Worm (Caenorhabditis elegans) whole organism, L4 larva: Measurements from ENCODE around the gene F11A10.6.

Source experiments
- F37D6.2 ChIP-seq: sonication (generic microtip); optimal IDR thresholded peaks from 2 replicates; lab custom pipeline; 2016; ENCODE audit warnings: mild to moderate bottlenecking, missing genetic modification characterization, missing compliant biosample characterization
- R02D3.7 ChIP-seq: fragments of 150-350 bp; sonication (generic microtip); optimal IDR thresholded peaks from 3 replicates; lab custom pipeline; 2014; ENCODE audit warnings: missing biosample characterization, missing genetic modification characterization
- T20F7.1 ChIP-seq: fragments of 200-800 bp; sonication (Bioruptor generic); optimal IDR thresholded peaks from 2 replicates; lab custom pipeline; 2018; ENCODE audit warnings: mild to moderate bottlenecking, missing genetic modification characterization, missing compliant biosample characterization
- ZK337.2 ChIP-seq: fragments of 200-800 bp; sonication (Bioruptor generic); IDR thresholded peaks from 2 replicates; pipeline ENCODE4 v1.3.6; 2022; ENCODE audit warnings: missing genetic modification reagents, missing genetic modification characterization, missing compliant biosample characterization
- ZK546.5 ChIP-seq, 2 experiments: sonication (generic microtip); optimal IDR thresholded peaks; 2 replicates each; lab custom pipeline; 2017; ENCODE audit warnings: missing biosample characterization in 2 of 2, missing genetic modification characterization in 2 of 2
- aly-2 ChIP-seq: sonication (generic microtip); optimal IDR thresholded peaks from 2 replicates; lab custom pipeline; 2018; ENCODE audit warnings: missing biosample characterization, missing genetic modification characterization
- ama-1 ChIP-seq: fragments of 150-350 bp; optimal IDR thresholded peaks from 2 replicates; lab custom pipeline; 2014; ENCODE audit warnings: inconsistent platforms, mixed read lengths
- arid-1 ChIP-seq: fragments of 200-800 bp; sonication (Bioruptor generic); conservative IDR thresholded peaks from 2 replicates; pipeline ENCODE4 v1.3.6; 2022; ENCODE audit warnings: missing genetic modification reagents, missing genetic modification characterization, missing compliant biosample characterization
- ceh-28 ChIP-seq: fragments of 150-350 bp; optimal IDR thresholded peaks from 2 replicates; lab custom pipeline; 2014; ENCODE audit warnings: missing biosample characterization, missing genetic modification reagents, missing genetic modification characterization
- ceh-82 ChIP-seq: sonication (generic microtip); optimal IDR thresholded peaks from 2 replicates; lab custom pipeline; 2017; ENCODE audit warnings: missing biosample characterization, missing genetic modification characterization
- daf-16 ChIP-seq, 3 experiments: sonication (generic microtip); optimal IDR thresholded peaks; 2 replicates each; lab custom pipeline; 2016 to 2017; ENCODE audit warnings: missing genetic modification characterization in 3 of 3, missing genetic modification reagents in 3 of 3, mild to moderate bottlenecking in 2 of 3, missing compliant biosample characterization in 2 of 3, missing biosample characterization in 1 of 3, moderate library complexity in 1 of 3
- dmd-6 ChIP-seq: fragments of 200-800 bp; sonication (Bioruptor generic); IDR thresholded peaks from 2 replicates; pipeline ENCODE4 v1.3.6; 2022; ENCODE audit warnings: missing genetic modification reagents, missing genetic modification characterization, missing compliant biosample characterization
- egl-43 ChIP-seq: fragments of 200-800 bp; sonication (Bioruptor generic); IDR thresholded peaks from 2 replicates; pipeline ENCODE4 v1.3.6; 2022; ENCODE audit warnings: missing genetic modification reagents, missing genetic modification characterization, missing compliant biosample characterization
- hmg-1.1 ChIP-seq: fragments of 200-800 bp; sonication (Bioruptor generic); IDR thresholded peaks from 2 replicates; pipeline ENCODE4 v1.3.6; 2022; ENCODE audit warnings: missing genetic modification reagents, missing genetic modification characterization, missing compliant biosample characterization
- lin-29 ChIP-seq: fragments of 200-800 bp; sonication (Bioruptor generic); IDR thresholded peaks from 2 replicates; pipeline ENCODE4 v1.3.6; 2022; ENCODE audit warnings: missing genetic modification reagents, missing genetic modification characterization, missing compliant biosample characterization
- lin-38 ChIP-seq: fragments of 200-800 bp; sonication (Bioruptor generic); IDR thresholded peaks from 2 replicates; pipeline ENCODE4 v1.3.6; 2022; ENCODE audit warnings: missing genetic modification reagents, missing genetic modification characterization, missing compliant biosample characterization
- lir-3 ChIP-seq: sonication (generic microtip); optimal IDR thresholded peaks from 2 replicates; lab custom pipeline; 2016; ENCODE audit warnings: mild to moderate bottlenecking, missing genetic modification characterization, missing compliant biosample characterization
- lsy-2 ChIP-seq, 2 experiments: fragments of 150-350 bp in 1 of 2; sonication (generic microtip) in 1 of 2; optimal IDR thresholded peaks; 2 replicates each; lab custom pipeline; 2014 to 2017; ENCODE audit warnings: missing biosample characterization in 2 of 2, missing genetic modification characterization in 2 of 2
- madf-5 ChIP-seq, 2 experiments: fragments of 200-800 bp; sonication (Bioruptor generic); IDR thresholded peaks; 2 replicates each; pipeline ENCODE4 v1.3.6; 2022; ENCODE audit warnings: missing compliant biosample characterization in 2 of 2, missing genetic modification characterization in 2 of 2
- madf-9 ChIP-seq: fragments of 200-800 bp; sonication (Bioruptor generic); conservative IDR thresholded peaks from 2 replicates; pipeline ENCODE4 v1.3.6; 2022; ENCODE audit warnings: missing genetic modification reagents, missing genetic modification characterization, missing compliant biosample characterization
- mdl-1 ChIP-seq, 2 experiments: fragments of 150-350 bp in 1 of 2; sonication (generic microtip) in 1 of 2; optimal IDR thresholded peaks; 2 replicates each; lab custom pipeline; 2014 to 2017; ENCODE audit warnings: missing biosample characterization in 2 of 2, missing genetic modification characterization in 2 of 2
- mes-2 ChIP-seq: sonication (generic microtip); optimal IDR thresholded peaks from 2 replicates; lab custom pipeline; 2016; ENCODE audit warnings: missing genotype, mild to moderate bottlenecking, missing genetic modification characterization, missing compliant biosample characterization; ENCODE audit not compliant: poor library complexity, severe bottlenecking
- mxl-2 ChIP-seq: fragments of 200-800 bp; sonication (Bioruptor generic); conservative IDR thresholded peaks from 2 replicates; pipeline ENCODE4 v1.3.6; 2022; ENCODE audit warnings: missing genetic modification reagents, missing genetic modification characterization, missing compliant biosample characterization
- nhr-237 ChIP-seq: sonication (generic microtip); optimal IDR thresholded peaks from 2 replicates; lab custom pipeline; 2017; ENCODE audit warnings: missing biosample characterization, missing genetic modification characterization
- nhr-28 ChIP-seq: fragments of 150-350 bp; optimal IDR thresholded peaks from 2 replicates; lab custom pipeline; 2014; ENCODE audit warnings: missing biosample characterization, missing genetic modification characterization
- nhr-41 ChIP-seq: fragments of 200-800 bp; sonication (Bioruptor generic); IDR thresholded peaks from 2 replicates; pipeline ENCODE4 v1.3.6; 2022; ENCODE audit warnings: missing genetic modification reagents, missing genetic modification characterization, missing compliant biosample characterization
- nhr-6 ChIP-seq: fragments of 150-350 bp; optimal IDR thresholded peaks from 2 replicates; lab custom pipeline; 2014; ENCODE audit warnings: missing biosample characterization, missing genetic modification characterization
- nhr-77 ChIP-seq: fragments of 150-350 bp; optimal IDR thresholded peaks from 2 replicates; lab custom pipeline; 2014; ENCODE audit warnings: missing biosample characterization, missing genetic modification characterization
- pha-4 ChIP-seq, 2 experiments: fragments of 150-350 bp in 1 of 2; fragments of 200-800 bp in 1 of 2; sonication (Bioruptor generic) in 1 of 2; IDR thresholded peaks in 1 of 2; optimal IDR thresholded peaks in 1 of 2; 2 replicates each; pipeline versions ENCODE4 v1.3.6 to Lab custom; 2014 to 2022; ENCODE audit warnings: missing genetic modification characterization in 2 of 2, missing genetic modification reagents in 2 of 2, missing biosample characterization in 1 of 2, missing compliant biosample characterization in 1 of 2
- pqm-1 ChIP-seq: sonication (generic microtip); optimal IDR thresholded peaks from 2 replicates; lab custom pipeline; 2017; ENCODE audit warnings: missing biosample characterization, missing genetic modification characterization
- sdz-12 ChIP-seq: fragments of 200-800 bp; sonication (Bioruptor generic); optimal IDR thresholded peaks from 2 replicates; lab custom pipeline; 2018; ENCODE audit warnings: mild to moderate bottlenecking, missing genetic modification characterization, missing compliant biosample characterization
- set-16 ChIP-seq: fragments of 200-800 bp; sonication (Bioruptor generic); IDR thresholded peaks from 2 replicates; pipeline ENCODE4 v1.3.6; 2022; ENCODE audit warnings: missing genetic modification reagents, missing genetic modification characterization, missing compliant biosample characterization
- snpc-1.2 ChIP-seq: fragments of 200-800 bp; sonication (Bioruptor generic); IDR thresholded peaks from 2 replicates; pipeline ENCODE4 v1.3.6; 2022; ENCODE audit warnings: missing genetic modification reagents, missing genetic modification characterization, missing compliant biosample characterization
- tra-1 ChIP-seq: fragments of 200-800 bp; sonication (Bioruptor generic); IDR thresholded peaks from 2 replicates; pipeline ENCODE4 v1.3.6; 2022; ENCODE audit warnings: missing genetic modification reagents, missing genetic modification characterization, missing compliant biosample characterization
- unc-130 ChIP-seq: sonication (generic microtip); optimal IDR thresholded peaks from 2 replicates; lab custom pipeline; 2016; ENCODE audit warnings: missing genetic modification reagents, missing genetic modification characterization, missing compliant biosample characterization
- unc-39 ChIP-seq: sonication (generic microtip); optimal IDR thresholded peaks from 2 replicates; lab custom pipeline; 2017; ENCODE audit warnings: missing biosample characterization, missing genetic modification characterization
- ztf-7 ChIP-seq: fragments of 150-350 bp; optimal IDR thresholded peaks from 2 replicates; lab custom pipeline; 2014; ENCODE audit warnings: missing biosample characterization, missing genetic modification characterization

The F11A10.6 gene

DNA sequence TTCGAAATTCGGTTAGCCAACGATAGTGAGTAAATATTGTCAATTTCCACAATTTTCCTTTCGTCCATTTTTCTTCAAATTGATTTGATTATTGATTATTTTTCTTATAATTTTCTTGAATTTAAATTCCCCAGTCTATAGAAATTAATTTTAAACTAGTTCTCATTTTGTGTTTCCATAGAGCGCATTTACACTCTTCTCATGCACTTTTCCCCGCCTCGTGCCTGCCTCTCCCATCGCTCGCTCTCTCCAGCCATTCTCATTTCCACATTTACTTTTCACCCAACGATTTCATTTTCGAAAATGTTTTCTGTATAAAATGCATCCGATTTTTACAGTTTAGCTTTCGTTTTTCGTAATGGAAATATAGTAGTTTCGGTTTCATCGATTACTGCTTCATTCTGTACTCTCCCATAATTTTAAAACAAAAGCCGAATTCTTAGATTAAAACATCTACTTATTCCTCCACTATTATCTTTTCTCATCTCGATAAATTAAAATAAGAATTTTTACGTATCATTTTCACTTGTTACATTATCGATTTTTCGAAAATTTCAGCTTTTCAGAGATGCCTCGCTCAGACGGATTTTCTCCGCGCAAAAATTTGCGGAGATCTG lies 10.4 kb downstream of the F11A10.6 start, which contains the start of gene lex-1 (continued):
- TF ChIP-seq ZK337.2 (no peak), nhr-77 (no peak), pha-4 (GFP tag; IDR thresholded peaks at IDR 0.05; lab: Robert Waterston, UW) (no peak), pha-4 (tag; optimal IDR thresholded peaks at IDR 0.05; lab: Kevin White, UChicago) (no peak), F37D6.2 (tag; lab: Kevin White, UChicago) (no peak), nhr-28 (tag; lab: Kevin White, UChicago) (peak; percentile 19), nhr-6 (tag; lab: Kevin White, UChicago) (no peak), ZK546.5 (tag; optimal IDR thresholded peaks at IDR 0.05; lab: Kevin White, UChicago) (no peak), sdz-12 (no peak), ama-1 (lab: Kevin White, UChicago) (peak; percentile 48), aly-2 (tag; lab: Kevin White, UChicago) (no peak), lin-38 (peak; percentile 81), dmd-6 (no peak), R02D3.7 (tag; lab: Kevin White, UChicago) (no peak), snpc-1.2 (GFP tag; lab: Robert Waterston, UW) (no peak), pqm-1 (tag; lab: Kevin White, UChicago) (no peak), egl-43 (GFP tag; lab: Robert Waterston, UW) (no peak), unc-130 (no peak), mdl-1 (tag; optimal IDR thresholded peaks at IDR 0.05; lab: Kevin White, UChicago) (peak in 1 of 2 experiments; percentile 84), hmg-1.1 (GFP tag; lab: Robert Waterston, UW) (0 out of 2 replicates have a peak, but pooled peaks have one; percentile 25), mxl-2 (GFP tag; lab: Robert Waterston, UW) (no peak), T20F7.1 (no peak), set-16 (no peak), ztf-7 (tag; lab: Kevin White, UChicago) (no peak), lsy-2 (tag; optimal IDR thresholded peaks at IDR 0.05; lab: Kevin White, UChicago) (peak in 1 of 2 experiments; percentile 64), nhr-237 (tag; lab: Kevin White, UChicago) (no peak), ceh-82 (tag; lab: Kevin White, UChicago) (no peak)
- TF ChIP-seq, all 104 proteins: peak for 10

DNA sequence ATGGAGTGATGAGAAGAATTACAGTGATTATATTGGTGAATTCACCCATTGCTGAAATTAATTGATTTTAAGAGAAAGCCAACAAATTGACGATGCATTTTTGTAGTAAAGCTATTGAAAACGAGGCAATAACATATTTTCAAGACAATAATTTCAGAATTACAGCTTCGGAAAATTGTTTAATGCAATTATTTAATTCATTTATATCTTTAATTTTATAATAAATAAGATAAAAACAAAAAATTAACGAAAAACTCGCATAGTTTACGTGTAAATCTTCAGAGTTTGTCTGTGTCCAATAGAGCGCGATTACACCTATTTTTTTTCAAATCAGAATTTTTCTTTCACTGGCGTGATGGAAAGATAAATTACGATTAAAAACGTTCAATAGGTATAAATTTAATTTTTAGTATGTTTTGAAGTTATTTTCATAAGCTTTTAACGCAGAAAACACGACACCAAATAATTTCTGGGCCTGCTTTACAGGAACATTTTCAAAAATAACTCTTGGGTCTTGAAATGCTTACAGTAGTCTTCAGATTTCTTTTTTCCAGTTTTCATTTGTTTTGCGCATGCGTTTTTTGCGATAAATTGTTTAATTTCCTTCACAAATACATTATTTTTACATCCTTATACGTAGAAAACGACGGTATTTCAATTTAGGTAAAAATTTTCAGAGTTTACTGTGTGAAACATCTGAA lies 11.2 kb downstream of the F11A10.6 start, which contains the start of gene tmed-1:
Gene tmed-1, minus strand, starts transcription at position 51 of the 701 bp plus-strand sequence.
- TF ChIP-seq madf-5 (GFP tag; IDR thresholded peaks at IDR 0.05; lab: Robert Waterston, UW) (no peak), daf-16 (GFP tag; optimal IDR thresholded peaks at IDR 0.05; lab: Kevin White, UChicago) (no peak), daf-16 (tag; optimal IDR thresholded peaks at IDR 0.05; lab: Kevin White, UChicago) (no peak), nhr-41 (GFP tag; lab: Robert Waterston, UW) (no peak), madf-9 (GFP tag; lab: Robert Waterston, UW) (no peak), F37D6.2 (tag; lab: Kevin White, UChicago) (no peak), lin-29 (GFP tag; lab: Robert Waterston, UW) (no peak), ceh-28 (no peak), tra-1 (GFP tag; lab: Robert Waterston, UW) (no peak), nhr-6 (tag; lab: Kevin White, UChicago) (no peak), mes-2 (tag; lab: Kevin White, UChicago) (no peak), lir-3 (no peak), snpc-1.2 (GFP tag; lab: Robert Waterston, UW) (no peak), arid-1 (no peak), unc-39 (tag; lab: Kevin White, UChicago) (no peak)
- TF ChIP-seq, all 104 proteins: peak for 0
